Fruit fly (Drosophila melanogaster) whole organism, embryonic: ENCODE measurements around the gene CG13069.

Experiments used
- Abd-B ChIP-seq: fragments of 200-800 bp; sonication (Bioruptor generic); optimal IDR thresholded peaks from 2 replicates; lab custom pipeline; 2018; ENCODE audit warnings: missing biosample characterization, mild to moderate bottlenecking, missing genetic modification characterization, moderate library complexity
- Ada2b ChIP-seq: fragments of 200-800 bp; sonication (Bioruptor generic); IDR thresholded peaks from 2 replicates; pipeline ENCODE4 v1.3.6; 2022; ENCODE audit warnings: missing biosample characterization, missing genetic modification characterization
- Bdp1 ChIP-seq: fragments of 200-800 bp; sonication (Bioruptor generic); optimal IDR thresholded peaks from 3 replicates; lab custom pipeline; 2016; ENCODE audit warnings: missing biosample characterization, missing genetic modification characterization
- CG10431 ChIP-seq: fragments of 200-800 bp; sonication (Bioruptor generic); optimal IDR thresholded peaks from 3 replicates; lab custom pipeline; 2018; ENCODE audit warnings: missing biosample characterization, mild to moderate bottlenecking, missing genetic modification characterization
- CG10565 ChIP-seq: fragments of 200-800 bp; sonication (Bioruptor generic); optimal IDR thresholded peaks from 3 replicates; lab custom pipeline; 2016; ENCODE audit warnings: missing biosample characterization, mild to moderate bottlenecking, missing genetic modification characterization
- CG11695 ChIP-seq: fragments of 200-800 bp; sonication (Bioruptor generic); IDR thresholded peaks from 3 replicates; pipeline ENCODE4 v1.3.6; 2022; ENCODE audit warnings: missing biosample characterization, missing genetic modification characterization
- CG11696 ChIP-seq: fragments of 200-800 bp; sonication (Bioruptor generic); IDR thresholded peaks from 2 replicates; pipeline ENCODE4 v1.3.6; 2022; ENCODE audit warnings: missing biosample characterization, missing genetic modification characterization
- CG15479 ChIP-seq: fragments of 200-800 bp; sonication (Bioruptor generic); optimal IDR thresholded peaks from 3 replicates; lab custom pipeline; 2019; ENCODE audit warnings: missing biosample characterization, mild to moderate bottlenecking, missing genetic modification characterization, moderate library complexity
- CG1602 ChIP-seq: fragments of 200-800 bp; sonication (Bioruptor generic); optimal IDR thresholded peaks from 3 replicates; lab custom pipeline; 2016; ENCODE audit warnings: missing biosample characterization, missing genetic modification characterization
- CG1603 ChIP-seq: fragments of 200-800 bp; sonication (Bioruptor generic); optimal IDR thresholded peaks from 2 replicates; lab custom pipeline; 2019; ENCODE audit warnings: missing biosample characterization, mild to moderate bottlenecking, missing genetic modification characterization, moderate library complexity
- CG18476 ChIP-seq: fragments of 200-800 bp; sonication (Bioruptor generic); optimal IDR thresholded peaks from 2 replicates; lab custom pipeline; 2016; ENCODE audit warnings: missing biosample characterization, mild to moderate bottlenecking, missing genetic modification characterization
- CG2120 ChIP-seq: fragments of 200-800 bp; sonication (Bioruptor generic); optimal IDR thresholded peaks from 3 replicates; lab custom pipeline; 2016; ENCODE audit warnings: missing biosample characterization, missing genetic modification characterization
- CG31365 ChIP-seq: fragments of 200-800 bp; sonication (Bioruptor generic); optimal IDR thresholded peaks from 2 replicates; lab custom pipeline; 2018; ENCODE audit warnings: missing biosample characterization, mild to moderate bottlenecking, missing genetic modification characterization
- CG31441 ChIP-seq: fragments of 200-800 bp; sonication (Bioruptor generic); IDR thresholded peaks from 2 replicates; pipeline ENCODE4 v1.3.6; 2022; ENCODE audit warnings: missing biosample characterization, missing genetic modification characterization
- CG43689 ChIP-seq: fragments of 200-800 bp; sonication (Bioruptor generic); IDR thresholded peaks from 2 replicates; pipeline ENCODE4 v1.3.6; 2022; ENCODE audit warnings: missing biosample characterization, missing genetic modification characterization
- CG4820 ChIP-seq: fragments of 200-800 bp; sonication (Bioruptor generic); optimal IDR thresholded peaks from 3 replicates; lab custom pipeline; 2016; ENCODE audit warnings: missing biosample characterization, missing genetic modification characterization
- CG6254 ChIP-seq: fragments of 200-800 bp; sonication (Bioruptor generic); optimal IDR thresholded peaks from 3 replicates; lab custom pipeline; 2017; ENCODE audit warnings: mild to moderate bottlenecking, missing biosample characterization, missing genetic modification reagents, missing genetic modification characterization
- CG6272 ChIP-seq: fragments of 200-800 bp; sonication (Bioruptor generic); IDR thresholded peaks from 2 replicates; pipeline ENCODE4 v1.3.6; 2022; ENCODE audit warnings: missing biosample characterization, missing genetic modification characterization
- CG6689 ChIP-seq: fragments of 200-800 bp; sonication (Bioruptor generic); IDR thresholded peaks from 2 replicates; pipeline ENCODE4 v1.3.6; 2022; ENCODE audit warnings: missing biosample characterization, missing genetic modification characterization
- CG7357 ChIP-seq: fragments of 200-800 bp; sonication (Bioruptor generic); IDR thresholded peaks from 3 replicates; pipeline ENCODE4 v1.3.6; 2022; ENCODE audit warnings: missing biosample characterization, missing genetic modification characterization
- CG8281 ChIP-seq: fragments of 200-800 bp; sonication (Bioruptor generic); optimal IDR thresholded peaks from 2 replicates; lab custom pipeline; 2018; ENCODE audit warnings: missing biosample characterization, mild to moderate bottlenecking, missing genetic modification characterization, moderate library complexity
- CoRest ChIP-seq: fragments of 200-800 bp; sonication (Bioruptor generic); optimal IDR thresholded peaks from 3 replicates; lab custom pipeline; 2018; ENCODE audit warnings: missing biosample characterization, mild to moderate bottlenecking, missing genetic modification characterization, moderate library complexity
- D19A ChIP-seq: fragments of 200-800 bp; optimal IDR thresholded peaks from 3 replicates; lab custom pipeline; 2019; ENCODE audit warnings: missing biosample characterization, mild to moderate bottlenecking, missing genetic modification characterization, moderate library complexity
- D19B ChIP-seq: fragments of 200-800 bp; sonication (Bioruptor generic); optimal IDR thresholded peaks from 2 replicates; lab custom pipeline; 2017; ENCODE audit warnings: missing biosample characterization, mild to moderate bottlenecking, missing genetic modification characterization
- E2f1 ChIP-seq: fragments of 200-800 bp; sonication (Bioruptor generic); IDR thresholded peaks from 2 replicates; pipeline ENCODE4 v1.3.6; 2022; ENCODE audit warnings: missing biosample characterization, missing genetic modification characterization
- Ets65A ChIP-seq: fragments of 200-800 bp; sonication (Bioruptor generic); peaks from one replicate; lab custom pipeline; 2016; ENCODE audit warnings: missing biosample characterization, missing genetic modification characterization
- Fer2 ChIP-seq: fragments of 200-800 bp; sonication (Bioruptor generic); optimal IDR thresholded peaks from 2 replicates; lab custom pipeline; 2018; ENCODE audit warnings: missing biosample characterization, mild to moderate bottlenecking, missing genetic modification characterization, moderate library complexity
- Gsc ChIP-seq: fragments of 200-800 bp; sonication (Bioruptor generic); IDR thresholded peaks from 2 replicates; pipeline ENCODE4 v1.3.6; 2022; ENCODE audit warnings: missing biosample characterization, missing genetic modification characterization
- NFAT ChIP-seq: fragments of 200-800 bp; sonication (Bioruptor generic); IDR thresholded peaks from 2 replicates; pipeline ENCODE4 v1.3.6; 2022; ENCODE audit warnings: missing biosample characterization, missing genetic modification characterization
- Ravus ChIP-seq: fragments of 200-800 bp; sonication (Bioruptor generic); IDR thresholded peaks from 2 replicates; pipeline ENCODE4 v1.3.6; 2022; ENCODE audit warnings: missing biosample characterization, missing genetic modification characterization
- Stat92E ChIP-seq, 3 experiments: fragments of >200 bp in 2 of 3; fragments of 200-800 bp in 1 of 3; sonication (Bioruptor generic) in 1 of 3; optimal IDR thresholded peaks; 2 replicates each; lab custom pipeline; 2017 to 2019; ENCODE audit warnings: missing biosample characterization in 3 of 3, missing genetic modification characterization in 3 of 3, mild to moderate bottlenecking in 1 of 3, moderate library complexity in 1 of 3
- abd-A ChIP-seq: fragments of 200-800 bp; sonication (Bioruptor generic); optimal IDR thresholded peaks from 3 replicates; lab custom pipeline; 2019; ENCODE audit warnings: missing biosample characterization, mild to moderate bottlenecking, missing genetic modification characterization, moderate library complexity
- amos ChIP-seq: fragments of 200-800 bp; sonication (Bioruptor generic); IDR thresholded peaks from 2 replicates; pipeline ENCODE4 v1.3.6; 2022; ENCODE audit warnings: missing biosample characterization, missing genetic modification characterization; ENCODE audit not compliant: partially characterized antibody
- bbx ChIP-seq: fragments of 200-800 bp; sonication (Bioruptor generic); IDR thresholded peaks from 2 replicates; pipeline ENCODE4 v1.3.6; 2022; ENCODE audit warnings: missing biosample characterization, missing genetic modification characterization; ENCODE audit not compliant: partially characterized antibody
- bowl ChIP-seq: fragments of 200-800 bp; sonication (Bioruptor generic); IDR thresholded peaks from 2 replicates; pipeline ENCODE4 v1.3.6; 2022; ENCODE audit warnings: missing biosample characterization, missing genetic modification characterization
- chn ChIP-seq: fragments of 200-800 bp; sonication (Bioruptor generic); optimal IDR thresholded peaks from 2 replicates; lab custom pipeline; 2016; ENCODE audit warnings: missing biosample characterization, missing genetic modification characterization
- cwo ChIP-seq: fragments of 200-800 bp; sonication (Bioruptor generic); optimal IDR thresholded peaks from 3 replicates; lab custom pipeline; 2017; ENCODE audit warnings: missing biosample characterization, missing genetic modification characterization, mild to moderate bottlenecking, moderate library complexity, missing genetic modification reagents
- dm ChIP-seq: fragments of 200-800 bp; sonication (Bioruptor generic); optimal IDR thresholded peaks from 3 replicates; lab custom pipeline; 2016; ENCODE audit warnings: missing biosample characterization, missing genetic modification characterization
- ems ChIP-seq: fragments of 200-800 bp; sonication (Bioruptor generic); optimal IDR thresholded peaks from 3 replicates; lab custom pipeline; 2016; ENCODE audit warnings: missing biosample characterization, missing genetic modification characterization
- hkb ChIP-seq, 2 experiments: fragments of 200-800 bp in 1 of 2; fragments of >200 bp in 1 of 2; sonication (Bioruptor generic) in 1 of 2; IDR thresholded peaks in 1 of 2; optimal IDR thresholded peaks in 1 of 2; 2 replicates each; pipeline versions ENCODE4 v1.3.6 to Lab custom; 2017 to 2022; ENCODE audit warnings: missing biosample characterization in 1 of 2, missing genetic modification characterization in 1 of 2
- luna ChIP-seq: fragments of 200-800 bp; sonication (Bioruptor generic); optimal IDR thresholded peaks from 2 replicates; lab custom pipeline; 2016; ENCODE audit warnings: missing biosample characterization, missing genetic modification characterization
- mam ChIP-seq: fragments of 200-800 bp; sonication (Bioruptor generic); optimal IDR thresholded peaks from 3 replicates; lab custom pipeline; 2016; ENCODE audit warnings: missing biosample characterization, missing genetic modification characterization
- pho ChIP-seq: fragments of 200-800 bp; sonication (Bioruptor generic); optimal IDR thresholded peaks from 2 replicates; lab custom pipeline; 2016; ENCODE audit warnings: missing biosample characterization, missing genetic modification characterization
- tap ChIP-seq: fragments of 200-800 bp; optimal IDR thresholded peaks from 3 replicates; lab custom pipeline; 2019; ENCODE audit warnings: missing biosample characterization, mild to moderate bottlenecking, missing genetic modification characterization, moderate library complexity
- tup ChIP-seq: fragments of 200-800 bp; sonication (Bioruptor generic); optimal IDR thresholded peaks from 2 replicates; lab custom pipeline; 2016; ENCODE audit warnings: missing biosample characterization, mild to moderate bottlenecking, missing genetic modification characterization, moderate library complexity
- vfl ChIP-seq: fragments of 200-800 bp; sonication (Bioruptor generic); optimal IDR thresholded peaks from 2 replicates; lab custom pipeline; 2016; ENCODE audit warnings: missing biosample characterization, missing genetic modification characterization
- zen ChIP-seq: fragments of 200-800 bp; sonication (Bioruptor generic); optimal IDR thresholded peaks from 3 replicates; lab custom pipeline; 2018; ENCODE audit warnings: missing biosample characterization, mild to moderate bottlenecking, missing genetic modification characterization, moderate library complexity

The CG13069 gene

dm6 chr3L:16221800-16222199 lies 43.4 kb upstream of the CG13069 start:
- peak; percentile 78 for TF ChIP-seq CG6254 (GFP tag; lab: Kevin White, UChicago)
- TF ChIP-seq CG6272, result 0 out of 2 replicates have a peak, but pooled peaks have one; percentile 24
- peak; percentile 64 for TF ChIP-seq Bdp1 (GFP tag; lab: Kevin White, UChicago)
- no peak for TF ChIP-seq CG2120
- peak; percentile 18; the same call in 1 of the 2 replicates for TF ChIP-seq amos (GFP tag; lab: Robert Waterston, UW)
- 0 out of 2 replicates have a peak, but pooled peaks have one; percentile 5 for TF ChIP-seq Gsc
- no peak for TF ChIP-seq ems

DNA sequence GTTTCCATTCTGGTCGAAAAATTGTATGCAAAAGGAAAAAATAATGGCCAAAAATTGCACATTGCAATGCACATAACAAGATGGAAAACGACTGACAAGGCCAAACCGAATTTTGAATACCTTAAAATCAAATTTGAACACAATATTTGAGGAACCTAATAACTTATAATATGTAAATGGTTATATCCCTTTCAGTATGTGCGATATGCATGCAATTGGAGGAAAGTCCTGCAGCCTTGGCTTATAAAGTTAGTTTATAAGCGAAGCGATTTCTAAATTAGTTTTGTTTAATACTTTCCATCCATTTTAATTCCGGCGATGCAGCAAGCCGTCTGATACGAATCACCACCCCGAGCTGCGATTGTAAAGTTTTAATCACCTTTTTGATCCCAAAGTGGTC lies 40.0 kb upstream of the CG13069 start:
- TF ChIP-seq CG18476 (GFP tag; lab: Kevin White, UChicago) (no peak), Ets65A (GFP tag; lab: Kevin White, UChicago) (peak; percentile 46), bbx (GFP tag; lab: Robert Waterston, UW) (no peak), Abd-B (GFP tag; lab: Kevin White, UChicago) (no peak), D19B (GFP tag; lab: Kevin White, UChicago) (no peak), D19A (tag; lab: Kevin White, UChicago) (no peak)

DNA sequence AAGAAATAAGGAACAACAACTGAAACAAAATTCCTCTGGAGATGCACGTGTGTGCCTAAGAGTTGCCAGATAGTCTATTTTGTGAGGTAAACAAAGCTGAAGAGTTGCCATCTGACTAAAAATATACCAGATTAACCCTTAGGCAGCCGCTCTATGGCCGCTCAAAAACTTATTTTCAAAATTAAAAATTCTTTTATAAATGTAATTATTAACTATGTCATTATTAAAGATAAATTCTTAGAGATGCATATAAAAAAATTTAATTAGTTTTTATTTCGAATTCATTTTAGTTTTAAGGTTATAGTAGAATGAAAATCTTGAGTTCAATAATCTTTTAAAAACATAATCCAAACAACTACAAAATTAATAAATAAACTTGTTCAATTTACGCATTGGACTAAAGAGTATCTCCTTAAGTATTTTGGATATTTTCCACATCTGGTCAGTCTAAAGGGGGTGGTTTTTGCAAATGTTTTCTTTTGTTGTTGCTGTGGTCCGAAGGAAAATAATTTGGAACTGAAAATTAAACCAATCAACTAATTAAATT lies 36.5 kb upstream of the CG13069 start, which contains the start of gene Tmx3:
Gene Tmx3 (plus strand): TSS at position 442 of the 547 bp plus-strand sequence.
- peak; percentile 92 for TF ChIP-seq E2f1 (GFP tag; lab: Robert Waterston, UW)
- peak; percentile 71 for TF ChIP-seq pho (GFP tag; lab: Kevin White, UChicago)
- TF ChIP-seq CG1603, result peak; percentile 38
- TF ChIP-seq chn (GFP tag; lab: Kevin White, UChicago), result peak; percentile 59
- peak; percentile 70 for TF ChIP-seq Ravus (GFP tag; lab: Robert Waterston, UW)
- peak; percentile 89 for TF ChIP-seq zen (tag; lab: Kevin White, UChicago)
- TF ChIP-seq CG4820 (GFP tag; lab: Kevin White, UChicago), result peak; percentile 87
- peak; percentile 58; the same call in 1 of the 2 replicates for TF ChIP-seq bowl (GFP tag; lab: Robert Waterston, UW)
- no peak for TF ChIP-seq CG10565 (GFP tag; lab: Kevin White, UChicago)
- TF ChIP-seq CG31441 (GFP tag; lab: Robert Waterston, UW), result peak; percentile 93
- TF ChIP-seq CG8281 (tag; lab: Kevin White, UChicago), result peak; percentile 50
- no peak for TF ChIP-seq CG11696
- peak; percentile 90 for TF ChIP-seq cwo
- TF ChIP-seq Fer2, result peak; percentile 80
- peak; percentile 90 for TF ChIP-seq CG6689
- peak; percentile 77 for TF ChIP-seq tap
- TF ChIP-seq Ada2b (GFP tag; lab: Robert Waterston, UW), result peak; percentile 68
- peak; percentile 95 for TF ChIP-seq CoRest (tag; lab: Kevin White, UChicago)
- TF ChIP-seq CG10431 (GFP tag; lab: Kevin White, UChicago), result peak; percentile 59
- TF ChIP-seq vfl (GFP tag; lab: Kevin White, UChicago), result peak; percentile 49
- no peak for TF ChIP-seq luna (GFP tag; lab: Kevin White, UChicago)
- TF ChIP-seq tup (GFP tag; lab: Kevin White, UChicago), result peak; percentile 40
- TF ChIP-seq NFAT (GFP tag; lab: Robert Waterston, UW), result peak; percentile 94
- peak; percentile 81 for TF ChIP-seq mam
- peak; percentile 90 for TF ChIP-seq CG1602 (GFP tag; lab: Kevin White, UChicago)
- TF ChIP-seq CG15479 (GFP tag; lab: Kevin White, UChicago), result no peak
- no peak for TF ChIP-seq CG31365
- TF ChIP-seq abd-A, result no peak
- peak in 1 of 3 experiments; percentile 45 for TF ChIP-seq Stat92E (GFP tag; optimal IDR thresholded peaks at IDR 0.05; lab: Kevin White, UChicago)
- peak; percentile 70; the same call in 1 of the 2 replicates for TF ChIP-seq CG43689 (GFP tag; lab: Robert Waterston, UW)
- TF ChIP-seq dm (GFP tag; lab: Kevin White, UChicago), result peak; percentile 93
- TF ChIP-seq CG11695, result peak; percentile 88
- TF ChIP-seq hkb (optimal IDR thresholded peaks at IDR 0.05; lab: Kevin White, UChicago), result no peak
- TF ChIP-seq hkb (GFP tag; IDR thresholded peaks at IDR 0.05; lab: Robert Waterston, UW), result peak; percentile 84
- TF ChIP-seq CG7357, result peak; percentile 77
